Worm (Caenorhabditis elegans) whole organism, L3 larva: ENCODE measurements around the gene mpc-1.

Experiments used
- ama-1 ChIP-seq: fragments of 150-350 bp; optimal IDR thresholded peaks from 2 replicates; lab custom pipeline; 2018
- ceh-82 ChIP-seq: fragments of 150-350 bp; optimal IDR thresholded peaks from 2 replicates; lab custom pipeline; 2014; ENCODE audit warnings: missing biosample characterization, missing genetic modification characterization
- ceh-9 ChIP-seq: sonication (generic microtip); optimal IDR thresholded peaks from 2 replicates; lab custom pipeline; 2018; ENCODE audit warnings: missing biosample characterization, missing genetic modification characterization
- elt-2 ChIP-seq: sonication (generic microtip); optimal IDR thresholded peaks from 2 replicates; lab custom pipeline; 2016; ENCODE audit warnings: missing genetic modification reagents, mild to moderate bottlenecking, missing genetic modification characterization, missing compliant biosample characterization
- fkh-10 ChIP-seq: sonication (generic microtip); optimal IDR thresholded peaks from 2 replicates; lab custom pipeline; 2017; ENCODE audit warnings: missing biosample characterization, missing genetic modification reagents, missing genetic modification characterization
- nhr-11 ChIP-seq: fragments of 150-350 bp; optimal IDR thresholded peaks from 2 replicates; lab custom pipeline; 2014; ENCODE audit warnings: missing biosample characterization, missing genetic modification characterization
- nhr-12 ChIP-seq: fragments of 150-350 bp; optimal IDR thresholded peaks from 2 replicates; lab custom pipeline; 2014; ENCODE audit warnings: missing biosample characterization, missing genetic modification characterization
- nhr-77 ChIP-seq: fragments of 150-350 bp; optimal IDR thresholded peaks from 2 replicates; lab custom pipeline; 2014; ENCODE audit warnings: missing biosample characterization, missing genetic modification characterization
- pha-4 ChIP-seq: fragments of 150-350 bp; optimal IDR thresholded peaks from 2 replicates; lab custom pipeline; 2014; ENCODE audit warnings: missing biosample characterization, missing genetic modification reagents, missing genetic modification characterization
- pqm-1 ChIP-seq: fragments of 150-350 bp; optimal IDR thresholded peaks from 2 replicates; lab custom pipeline; 2017; ENCODE audit warnings: missing biosample characterization, missing genetic modification characterization, inconsistent platforms
- sea-2 ChIP-seq: fragments of 150-350 bp; sonication (generic microtip); optimal IDR thresholded peaks from 4 replicates; lab custom pipeline; 2014; ENCODE audit warnings: missing biosample characterization, missing genetic modification reagents, missing genetic modification characterization
- tbx-2 ChIP-seq: sonication (generic microtip); optimal IDR thresholded peaks from 2 replicates; lab custom pipeline; 2016; ENCODE audit warnings: mild to moderate bottlenecking, missing genetic modification characterization, missing compliant biosample characterization

- TF ChIP-seq nhr-12 (no peak), pqm-1 (tag; lab: Kevin White, UChicago) (no peak), nhr-11 (tag; lab: Kevin White, UChicago) (no peak), fkh-10 (GFP tag; lab: Kevin White, UChicago) (no peak), tbx-2 (tag; lab: Kevin White, UChicago) (no peak), ceh-9 (tag; lab: Kevin White, UChicago) (no peak), elt-2 (tag; lab: Kevin White, UChicago) (no peak), sea-2 (no peak), ama-1 (lab: Kevin White, UChicago) (no peak), nhr-77 (no peak), pha-4 (no peak), ceh-82 (tag; lab: Kevin White, UChicago) (no peak)
Observed at ce11 chrIII:4370585-4370984, 42.7 kb upstream of the mpc-1 start, which contains the start of gene ckb-3.
